Fruit fly (Drosophila melanogaster) whole organism, embryonic: Measurements from ENCODE around the gene AlkB.
A peak's percentile ranks its signal among the peaks of the same experiment; 100 is the strongest.

Experiments used
- Ada2b ChIP-seq: fragments of 200-800 bp; sonication (Bioruptor generic); IDR thresholded peaks from 2 replicates; pipeline ENCODE4 v1.3.6; 2022; ENCODE audit warnings: missing biosample characterization, missing genetic modification characterization
- Adf1 ChIP-seq: fragments of 200-800 bp; sonication (Bioruptor generic); IDR thresholded peaks from 2 replicates; pipeline ENCODE4 v1.3.6; 2022; ENCODE audit warnings: missing biosample characterization, missing genetic modification characterization
- Atf-2 ChIP-seq: fragments of 200-800 bp; sonication (Bioruptor generic); optimal IDR thresholded peaks from 2 replicates; lab custom pipeline; 2016; ENCODE audit warnings: missing biosample characterization, missing genetic modification characterization
- BtbVII ChIP-seq: fragments of 200-800 bp; sonication (Bioruptor generic); optimal IDR thresholded peaks from 3 replicates; lab custom pipeline; 2017; ENCODE audit warnings: missing biosample characterization, mild to moderate bottlenecking, missing genetic modification characterization
- CG1024 ChIP-seq: fragments of 200-800 bp; sonication (Bioruptor generic); IDR thresholded peaks from 2 replicates; pipeline ENCODE4 v1.3.6; 2022; ENCODE audit warnings: missing biosample characterization, missing genetic modification characterization
- CG10267 ChIP-seq: fragments of 200-800 bp; sonication (Bioruptor generic); optimal IDR thresholded peaks from 2 replicates; lab custom pipeline; 2018; ENCODE audit warnings: missing biosample characterization, mild to moderate bottlenecking, missing genetic modification characterization, moderate library complexity
- CG10431 ChIP-seq: fragments of 200-800 bp; sonication (Bioruptor generic); optimal IDR thresholded peaks from 3 replicates; lab custom pipeline; 2018; ENCODE audit warnings: missing biosample characterization, mild to moderate bottlenecking, missing genetic modification characterization
- CG12659 ChIP-seq: fragments of 200-800 bp; sonication (Bioruptor generic); optimal IDR thresholded peaks from 3 replicates; lab custom pipeline; 2017; ENCODE audit warnings: mild to moderate bottlenecking, missing biosample characterization, missing genetic modification reagents, missing genetic modification characterization
- CG12942 ChIP-seq: fragments of 200-800 bp; sonication (Bioruptor generic); optimal IDR thresholded peaks from 3 replicates; lab custom pipeline; 2016; ENCODE audit warnings: missing biosample characterization, missing genetic modification characterization
- CG13424 ChIP-seq: fragments of 200-800 bp; sonication (Bioruptor generic); optimal IDR thresholded peaks from 2 replicates; lab custom pipeline; 2019; ENCODE audit warnings: missing biosample characterization, mild to moderate bottlenecking, missing genetic modification characterization, moderate library complexity
- CG16863 ChIP-seq: fragments of 200-800 bp; sonication (Bioruptor generic); optimal IDR thresholded peaks from 3 replicates; lab custom pipeline; 2016; ENCODE audit warnings: missing biosample characterization, missing genetic modification characterization
- CG17912 ChIP-seq: fragments of 200-800 bp; sonication (Bioruptor generic); optimal IDR thresholded peaks from 2 replicates; lab custom pipeline; 2018; ENCODE audit warnings: missing biosample characterization, mild to moderate bottlenecking, missing genetic modification characterization
- CG18262 ChIP-seq: fragments of 200-800 bp; optimal IDR thresholded peaks from 3 replicates; lab custom pipeline; 2019; ENCODE audit warnings: missing biosample characterization, mild to moderate bottlenecking, missing genetic modification characterization, moderate library complexity
- CG18476 ChIP-seq: fragments of 200-800 bp; sonication (Bioruptor generic); optimal IDR thresholded peaks from 2 replicates; lab custom pipeline; 2016; ENCODE audit warnings: missing biosample characterization, mild to moderate bottlenecking, missing genetic modification characterization
- CG2120 ChIP-seq: fragments of 200-800 bp; sonication (Bioruptor generic); optimal IDR thresholded peaks from 3 replicates; lab custom pipeline; 2016; ENCODE audit warnings: missing biosample characterization, missing genetic modification characterization
- CG30020 ChIP-seq: fragments of 200-800 bp; optimal IDR thresholded peaks from 2 replicates; lab custom pipeline; 2019; ENCODE audit warnings: missing biosample characterization, mild to moderate bottlenecking, missing genetic modification characterization, moderate library complexity
- CG32772 ChIP-seq: fragments of 200-800 bp; sonication (Bioruptor generic); IDR thresholded peaks from 2 replicates; pipeline ENCODE4 v1.3.6; 2022; ENCODE audit warnings: missing biosample characterization, missing genetic modification characterization
- CG33213 ChIP-seq: fragments of 200-800 bp; sonication (Bioruptor generic); optimal IDR thresholded peaks from 3 replicates; lab custom pipeline; 2016; ENCODE audit warnings: missing biosample characterization, missing genetic modification characterization
- CG4360 ChIP-seq: fragments of 200-800 bp; sonication (Bioruptor generic); IDR thresholded peaks from 2 replicates; pipeline ENCODE4 v1.3.6; 2022; ENCODE audit warnings: missing biosample characterization, missing genetic modification characterization
- CG4854 ChIP-seq: fragments of 200-800 bp; sonication (Bioruptor generic); optimal IDR thresholded peaks from 2 replicates; lab custom pipeline; 2016; ENCODE audit warnings: missing biosample characterization, missing genetic modification characterization, inconsistent platforms
- CG6272 ChIP-seq: fragments of 200-800 bp; sonication (Bioruptor generic); IDR thresholded peaks from 2 replicates; pipeline ENCODE4 v1.3.6; 2022; ENCODE audit warnings: missing biosample characterization, missing genetic modification characterization
- CG7372 ChIP-seq: fragments of 200-800 bp; sonication (Bioruptor generic); IDR thresholded peaks from 2 replicates; pipeline ENCODE4 v1.3.6; 2022; ENCODE audit warnings: missing biosample characterization, missing genetic modification characterization
- CG7556 ChIP-seq: fragments of 200-800 bp; sonication (Bioruptor generic); optimal IDR thresholded peaks from 2 replicates; lab custom pipeline; 2017; ENCODE audit warnings: missing biosample characterization, mild to moderate bottlenecking, missing genetic modification characterization
- CG7786 ChIP-seq: fragments of 200-800 bp; sonication (Bioruptor generic); optimal IDR thresholded peaks from 2 replicates; lab custom pipeline; 2016; ENCODE audit warnings: missing biosample characterization, missing genetic modification characterization
- CG8388 ChIP-seq: fragments of 200-800 bp; sonication (Bioruptor generic); optimal IDR thresholded peaks from 2 replicates; lab custom pipeline; 2019; ENCODE audit warnings: missing biosample characterization, mild to moderate bottlenecking, missing genetic modification characterization, moderate library complexity
- CG8924 ChIP-seq: fragments of 200-800 bp; optimal IDR thresholded peaks from 3 replicates; lab custom pipeline; 2019; ENCODE audit warnings: missing biosample characterization, mild to moderate bottlenecking, missing genetic modification characterization, moderate library complexity
- CG9817 ChIP-seq: fragments of 200-800 bp; sonication (Bioruptor generic); optimal IDR thresholded peaks from 2 replicates; lab custom pipeline; 2018; ENCODE audit warnings: missing biosample characterization, mild to moderate bottlenecking, missing genetic modification characterization, moderate library complexity
- CHES-1-like ChIP-seq: fragments of 200-800 bp; sonication (Bioruptor generic); optimal IDR thresholded peaks from 2 replicates; lab custom pipeline; 2016; ENCODE audit warnings: missing biosample characterization, missing genetic modification characterization
- Hmx ChIP-seq: fragments of 200-800 bp; sonication (Bioruptor generic); optimal IDR thresholded peaks from 2 replicates; lab custom pipeline; 2016; ENCODE audit warnings: missing biosample characterization, missing genetic modification characterization
- Max ChIP-seq: fragments of 200-800 bp; sonication (Bioruptor generic); optimal IDR thresholded peaks from 2 replicates; lab custom pipeline; 2016; ENCODE audit warnings: missing biosample characterization, mild to moderate bottlenecking, missing genetic modification characterization
- Pdp1 ChIP-seq, 2 experiments: fragments of 200-800 bp; sonication (Bioruptor generic); optimal IDR thresholded peaks; 3 replicates each; lab custom pipeline; 2016; ENCODE audit warnings: missing biosample characterization in 2 of 2, missing genetic modification characterization in 2 of 2, mild to moderate bottlenecking in 1 of 2, moderate library complexity in 1 of 2
- Xbp1 ChIP-seq: fragments of 200-800 bp; sonication (Bioruptor generic); optimal IDR thresholded peaks from 3 replicates; lab custom pipeline; 2016; ENCODE audit warnings: missing biosample characterization, mild to moderate bottlenecking, missing genetic modification characterization
- Xrp1 ChIP-seq: fragments of 200-800 bp; sonication (Bioruptor generic); IDR thresholded peaks from 2 replicates; pipeline ENCODE4 v1.3.6; 2022; ENCODE audit warnings: missing biosample characterization, missing genetic modification characterization
- bab2 ChIP-seq: fragments of 200-800 bp; sonication (Bioruptor generic); optimal IDR thresholded peaks from 2 replicates; lab custom pipeline; 2016; ENCODE audit warnings: missing biosample characterization, missing genetic modification characterization
- cad ChIP-seq: fragments of >200 bp; optimal IDR thresholded peaks from 2 replicates; lab custom pipeline; 2017; ENCODE audit warnings: missing biosample characterization, missing genetic modification characterization
- dmrt11E ChIP-seq: fragments of 200-800 bp; sonication (Bioruptor generic); optimal IDR thresholded peaks from 3 replicates; lab custom pipeline; 2018; ENCODE audit warnings: missing biosample characterization, mild to moderate bottlenecking, missing genetic modification characterization, moderate library complexity
- gcm2 ChIP-seq: fragments of 200-800 bp; sonication (Bioruptor generic); optimal IDR thresholded peaks from 2 replicates; lab custom pipeline; 2016; ENCODE audit warnings: missing biosample characterization, missing genetic modification characterization
- hb ChIP-seq: fragments of 200-800 bp; sonication (Bioruptor generic); IDR thresholded peaks from 3 replicates; pipeline ENCODE4 v1.3.6; 2022; ENCODE audit warnings: missing biosample characterization, missing genetic modification characterization; ENCODE audit not compliant: partially characterized antibody
- luna ChIP-seq: fragments of 200-800 bp; sonication (Bioruptor generic); optimal IDR thresholded peaks from 2 replicates; lab custom pipeline; 2016; ENCODE audit warnings: missing biosample characterization, missing genetic modification characterization
- mirr ChIP-seq: fragments of 200-800 bp; sonication (Bioruptor generic); optimal IDR thresholded peaks from 3 replicates; lab custom pipeline; 2018; ENCODE audit warnings: missing biosample characterization, mild to moderate bottlenecking, missing genetic modification characterization
- nom ChIP-seq: fragments of 200-800 bp; sonication (Bioruptor generic); optimal IDR thresholded peaks from 2 replicates; lab custom pipeline; 2017; ENCODE audit warnings: missing biosample characterization, missing genetic modification characterization, mild to moderate bottlenecking, moderate library complexity, missing genetic modification reagents
- onecut ChIP-seq: fragments of 200-800 bp; sonication (Bioruptor generic); IDR thresholded peaks from 2 replicates; pipeline ENCODE4 v1.3.6; 2022; ENCODE audit warnings: missing biosample characterization, missing genetic modification characterization
- org-1 ChIP-seq: fragments of 200-800 bp; sonication (Bioruptor generic); optimal IDR thresholded peaks from 2 replicates; lab custom pipeline; 2017; ENCODE audit warnings: missing biosample characterization, missing genetic modification characterization
- ranshi ChIP-seq: fragments of 200-800 bp; sonication (Bioruptor generic); IDR thresholded peaks from 2 replicates; pipeline ENCODE4 v1.3.6; 2022; ENCODE audit warnings: missing biosample characterization, missing genetic modification characterization
- sim ChIP-seq: fragments of 200-800 bp; sonication (Bioruptor generic); IDR thresholded peaks from 2 replicates; pipeline ENCODE4 v1.3.6; 2022; ENCODE audit warnings: missing biosample characterization, missing genetic modification characterization
- slou ChIP-seq: fragments of 200-800 bp; sonication (Bioruptor generic); optimal IDR thresholded peaks from 3 replicates; lab custom pipeline; 2016; ENCODE audit warnings: missing biosample characterization, missing genetic modification characterization
- so ChIP-seq: fragments of 200-800 bp; sonication (Bioruptor generic); IDR thresholded peaks from 3 replicates; pipeline ENCODE4 v1.3.6; 2022; ENCODE audit warnings: missing biosample characterization, missing genetic modification characterization
- vfl ChIP-seq: fragments of 200-800 bp; sonication (Bioruptor generic); optimal IDR thresholded peaks from 2 replicates; lab custom pipeline; 2016; ENCODE audit warnings: missing biosample characterization, missing genetic modification characterization

The AlkB gene

DNA sequence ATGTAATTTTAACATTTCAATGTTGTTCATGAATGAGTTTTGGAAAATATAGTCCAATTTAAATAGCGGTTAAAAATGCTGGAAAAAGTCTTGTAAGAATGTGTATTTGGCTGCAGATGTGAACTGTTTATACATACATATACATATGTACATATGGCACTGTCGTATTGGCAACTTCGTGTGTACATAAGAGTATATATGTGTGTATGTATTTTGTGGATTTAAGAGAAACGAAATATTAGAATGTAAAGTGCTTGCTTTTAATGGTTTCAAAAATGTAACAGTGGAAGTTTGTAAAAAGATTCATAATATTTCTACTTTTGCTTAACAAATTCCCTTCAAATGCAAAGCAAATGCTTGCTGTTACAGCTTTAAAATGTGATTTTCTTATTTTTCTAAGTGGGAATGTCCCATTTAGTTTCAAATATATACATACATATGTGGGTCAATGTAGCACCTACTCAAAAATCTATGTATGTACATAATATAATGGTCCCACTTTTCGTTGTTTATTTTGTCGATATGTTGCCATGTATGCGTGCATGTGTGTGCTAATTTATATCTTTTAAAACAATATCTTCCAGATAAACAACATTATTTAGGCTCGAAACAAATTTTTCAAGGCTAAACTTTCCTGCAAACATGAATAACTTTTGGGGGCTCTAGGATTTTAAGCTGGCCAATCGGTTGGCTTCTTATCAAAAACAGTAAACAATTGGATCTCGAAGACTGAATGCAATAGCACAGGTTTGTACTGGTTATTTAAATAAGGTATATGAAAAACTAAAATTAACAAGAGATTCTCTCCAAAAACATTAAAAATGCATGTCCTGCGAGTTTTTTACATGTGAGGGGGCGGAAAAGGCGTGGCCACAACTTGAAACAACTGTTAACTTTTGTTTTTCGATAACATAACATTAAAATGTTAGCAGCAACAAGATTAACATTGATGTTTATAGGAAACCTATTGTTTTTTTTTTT lies 11.8 kb upstream of the AlkB start (continued):
- TF ChIP-seq slou (GFP tag; lab: Kevin White, UChicago) (no peak), Hmx (no peak), CG1024 (0 out of 2 replicates have a peak, but pooled peaks have one; percentile 2), CG6272 (no peak), CG33213 (GFP tag; lab: Kevin White, UChicago) (peak; percentile 68), vfl (GFP tag; lab: Kevin White, UChicago) (no peak), CG12659 (GFP tag; lab: Kevin White, UChicago) (peak; percentile 68), mirr (GFP tag; lab: Kevin White, UChicago) (peak; percentile 93), CG8924 (peak; percentile 6), Xbp1 (GFP tag; lab: Kevin White, UChicago) (peak; percentile 11), Max (peak; percentile 35), bab2 (peak; percentile 51), dmrt11E (tag; lab: Kevin White, UChicago) (peak; percentile 19), CG13424 (tag; lab: Kevin White, UChicago) (peak; percentile 55), CG8388 (GFP tag; lab: Kevin White, UChicago) (no peak), CG2120 (peak; percentile 57), Adf1 (GFP tag; lab: Robert Waterston, UW) (0 out of 2 replicates have a peak, but pooled peaks have one; percentile 18), CG18262 (tag; lab: Kevin White, UChicago) (peak; percentile 20), CG10431 (GFP tag; lab: Kevin White, UChicago) (peak; percentile 100), CG7372 (GFP tag; lab: Robert Waterston, UW) (no peak), CG4854 (GFP tag; lab: Kevin White, UChicago) (peak; percentile 50), so (GFP tag; lab: Robert Waterston, UW) (peak; percentile 82; the same call in 2 of the 3 replicates), gcm2 (GFP tag; lab: Kevin White, UChicago) (no peak), CG32772 (GFP tag; lab: Robert Waterston, UW) (no peak), cad (GFP tag; lab: Kevin White, UChicago) (no peak), BtbVII (GFP tag; lab: Kevin White, UChicago) (peak; percentile 85), onecut (GFP tag; lab: Robert Waterston, UW) (peak; percentile 53), sim (GFP tag; lab: Robert Waterston, UW) (no peak), org-1 (peak; percentile 62), CG30020 (tag; lab: Kevin White, UChicago) (peak; percentile 68), Atf-2 (GFP tag; lab: Kevin White, UChicago) (peak; percentile 39), CG16863 (GFP tag; lab: Kevin White, UChicago) (peak; percentile 51), Pdp1 (GFP tag; optimal IDR thresholded peaks at IDR 0.05; lab: Kevin White, UChicago) (peak in 1 of 2 experiments; percentile 23), Xrp1 (peak; percentile 38; the same call in 1 of the 2 replicates), CG7556 (peak; percentile 69), CG7786 (GFP tag; lab: Kevin White, UChicago) (peak; percentile 13), CG18476 (GFP tag; lab: Kevin White, UChicago) (peak; percentile 64), CG4360 (GFP tag; lab: Robert Waterston, UW) (0 out of 2 replicates have a peak, but pooled peaks have one; percentile 25), CG12942 (GFP tag; lab: Kevin White, UChicago) (peak; percentile 47), ranshi (GFP tag; lab: Robert Waterston, UW) (peak; percentile 29; the same call in 1 of the 2 replicates), CHES-1-like (peak; percentile 43), hb (GFP tag; lab: Robert Waterston, UW) (no peak), nom (GFP tag; lab: Kevin White, UChicago) (peak; percentile 75), Ada2b (GFP tag; lab: Robert Waterston, UW) (peak; percentile 23; the same call in 1 of the 2 replicates), luna (GFP tag; lab: Kevin White, UChicago) (peak; percentile 13), CG10267 (tag; lab: Kevin White, UChicago) (peak; percentile 15), CG9817 (no peak), CG17912 (GFP tag; lab: Kevin White, UChicago) (peak; percentile 78)
